Fruit fly (Drosophila melanogaster) whole organism, adult: ENCODE data around the gene Shab.

Source experiments
- CG11617 ChIP-seq: fragments of 200-800 bp; sonication (Bioruptor generic); optimal IDR thresholded peaks from 2 replicates; lab custom pipeline; 2017; ENCODE audit warnings: mild to moderate bottlenecking, missing biosample characterization, missing genetic modification reagents, missing genetic modification characterization
- CG12768 ChIP-seq: fragments of 200-800 bp; sonication (Bioruptor generic); optimal IDR thresholded peaks from 2 replicates; lab custom pipeline; 2017; ENCODE audit warnings: missing biosample characterization, missing genetic modification characterization, mild to moderate bottlenecking, moderate library complexity, missing genetic modification reagents
- CG14711 ChIP-seq: fragments of 200-800 bp; sonication (Bioruptor generic); optimal IDR thresholded peaks from 2 replicates; lab custom pipeline; 2018; ENCODE audit warnings: missing biosample characterization, mild to moderate bottlenecking, missing genetic modification characterization, moderate library complexity
- CG1620 ChIP-seq: fragments of 200-800 bp; sonication (Bioruptor generic); optimal IDR thresholded peaks from 2 replicates; lab custom pipeline; 2016; ENCODE audit warnings: missing biosample characterization, missing genetic modification characterization
- CG33017 ChIP-seq: fragments of 200-800 bp; sonication (Bioruptor generic); optimal IDR thresholded peaks from 2 replicates; lab custom pipeline; 2018; ENCODE audit warnings: missing biosample characterization, mild to moderate bottlenecking, missing genetic modification characterization, moderate library complexity
- CG5204 ChIP-seq: fragments of 200-800 bp; sonication (Bioruptor generic); optimal IDR thresholded peaks from 2 replicates; lab custom pipeline; 2016; ENCODE audit warnings: missing biosample characterization, missing genetic modification characterization
- CG7045 ChIP-seq: fragments of 200-800 bp; sonication (Bioruptor generic); optimal IDR thresholded peaks from 2 replicates; lab custom pipeline; 2017; ENCODE audit warnings: missing biosample characterization, mild to moderate bottlenecking, missing genetic modification characterization
- CG7101 ChIP-seq: fragments of 200-800 bp; sonication (Bioruptor generic); optimal IDR thresholded peaks from 2 replicates; lab custom pipeline; 2018; ENCODE audit warnings: missing biosample characterization, mild to moderate bottlenecking, missing genetic modification characterization, moderate library complexity
- Clk ChIP-seq: fragments of 200-800 bp; sonication (Bioruptor generic); optimal IDR thresholded peaks from 2 replicates; lab custom pipeline; 2017; ENCODE audit warnings: missing biosample characterization, missing genetic modification characterization
- Crg-1 ChIP-seq: fragments of 200-800 bp; sonication (Bioruptor generic); optimal IDR thresholded peaks from 2 replicates; lab custom pipeline; 2016; ENCODE audit warnings: missing biosample characterization, missing genetic modification characterization
- Hr96 ChIP-seq: fragments of 200-800 bp; sonication (Bioruptor generic); optimal IDR thresholded peaks from 2 replicates; lab custom pipeline; 2016; ENCODE audit warnings: missing biosample characterization, missing genetic modification characterization
- Mnt ChIP-seq: fragments of 200-800 bp; sonication (Bioruptor generic); optimal IDR thresholded peaks from 2 replicates; lab custom pipeline; 2016; ENCODE audit warnings: missing biosample characterization, mild to moderate bottlenecking, missing genetic modification characterization
- bab1 ChIP-seq: fragments of 200-800 bp; sonication (Bioruptor generic); optimal IDR thresholded peaks from 3 replicates; lab custom pipeline; 2019; ENCODE audit warnings: missing biosample characterization, mild to moderate bottlenecking, missing genetic modification characterization, moderate library complexity
- cic ChIP-seq: fragments of 200-800 bp; sonication (Bioruptor generic); optimal IDR thresholded peaks from 2 replicates; lab custom pipeline; 2017; ENCODE audit warnings: missing biosample characterization, mild to moderate bottlenecking, missing genetic modification characterization, moderate library complexity
- cnc ChIP-seq, 2 experiments: fragments of >200 bp; optimal IDR thresholded peaks; 2 replicates each; lab custom pipeline; 2017
- kay ChIP-seq: fragments of 200-800 bp; sonication (Bioruptor generic); peaks from one replicate; lab custom pipeline; 2016; ENCODE audit warnings: missing biosample characterization, missing genetic modification characterization, borderline replicate concordance
- ovo ChIP-seq: fragments of 200-800 bp; sonication (Bioruptor generic); optimal IDR thresholded peaks from 2 replicates; lab custom pipeline; 2016; ENCODE audit warnings: missing biosample characterization, missing genetic modification characterization
- pad ChIP-seq: fragments of 200-800 bp; sonication (Bioruptor generic); optimal IDR thresholded peaks from 3 replicates; lab custom pipeline; 2017; ENCODE audit warnings: missing biosample characterization, missing genetic modification characterization, mild to moderate bottlenecking, moderate library complexity, missing genetic modification reagents
- tj ChIP-seq: fragments of 200-800 bp; sonication (Bioruptor generic); optimal IDR thresholded peaks from 3 replicates; lab custom pipeline; 2017; ENCODE audit warnings: missing biosample characterization, mild to moderate bottlenecking, missing genetic modification characterization, moderate library complexity
- toe ChIP-seq: fragments of 200-800 bp; sonication (Bioruptor generic); optimal IDR thresholded peaks from 2 replicates; lab custom pipeline; 2016; ENCODE audit warnings: missing biosample characterization, missing genetic modification characterization

Shab gene

DNA sequence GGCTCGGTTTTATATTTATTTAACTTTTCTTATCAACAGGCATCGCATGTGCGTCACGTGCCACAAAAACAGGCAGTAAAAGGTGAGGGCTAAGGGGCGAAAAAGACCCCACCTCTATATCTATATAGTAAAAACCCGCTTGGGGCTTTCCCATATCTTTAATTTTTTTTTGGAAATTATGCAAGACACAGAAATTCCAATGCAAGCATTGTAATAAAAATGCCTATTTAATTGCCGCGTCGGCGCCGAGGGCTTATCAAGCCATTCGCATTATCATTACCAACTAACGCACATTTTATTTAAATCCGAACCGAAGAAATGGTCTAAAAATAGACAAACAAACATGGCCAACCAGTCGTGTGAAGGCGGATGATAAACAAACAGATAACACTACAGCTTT lies 7.4 kb upstream of the Shab start:
- TF ChIP-seq Clk (no peak), CG14711 (tag; lab: Kevin White, UChicago) (no peak), CG7045 (GFP tag; lab: Kevin White, UChicago) (no peak), cnc (optimal IDR thresholded peaks at IDR 0.05; lab: Kevin White, UChicago) (no peak), CG5204 (GFP tag; lab: Kevin White, UChicago) (no peak), CG33017 (no peak), CG12768 (no peak), toe (GFP tag; lab: Kevin White, UChicago) (no peak), pad (GFP tag; lab: Kevin White, UChicago) (no peak), bab1 (GFP tag; lab: Kevin White, UChicago) (no peak), ovo (GFP tag; lab: Kevin White, UChicago) (no peak), Mnt (no peak)

DNA sequence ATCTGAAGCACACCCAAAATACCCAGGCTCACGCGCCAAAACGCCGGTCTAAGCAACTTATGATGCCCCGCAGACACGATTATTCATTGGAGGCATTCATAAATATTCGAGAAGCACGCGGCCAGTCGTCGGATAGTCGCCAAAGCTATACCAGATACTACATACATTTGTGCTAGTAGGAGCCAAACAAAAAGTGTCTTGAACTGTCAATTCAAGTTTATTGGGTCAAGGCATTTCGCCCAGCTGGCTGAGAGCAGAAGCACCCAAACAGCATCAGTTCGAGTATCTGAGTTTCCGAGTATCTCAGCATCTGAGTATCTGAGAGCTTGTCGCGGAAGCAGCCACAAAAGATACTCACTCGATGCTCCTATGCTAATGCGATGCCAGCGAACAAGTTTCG lies 6.7 kb upstream of the Shab start:
- TF ChIP-seq cnc (optimal IDR thresholded peaks at IDR 0.05; lab: Kevin White, UChicago) = no peak
- no peak for TF ChIP-seq CG7101 (tag; lab: Kevin White, UChicago)
- TF ChIP-seq Crg-1 = no peak
- no peak for TF ChIP-seq pad (GFP tag; lab: Kevin White, UChicago)
- no peak for TF ChIP-seq CG7045 (GFP tag; lab: Kevin White, UChicago)
- no peak for TF ChIP-seq cic (GFP tag; lab: Kevin White, UChicago)
- no peak for TF ChIP-seq toe (GFP tag; lab: Kevin White, UChicago)

DNA sequence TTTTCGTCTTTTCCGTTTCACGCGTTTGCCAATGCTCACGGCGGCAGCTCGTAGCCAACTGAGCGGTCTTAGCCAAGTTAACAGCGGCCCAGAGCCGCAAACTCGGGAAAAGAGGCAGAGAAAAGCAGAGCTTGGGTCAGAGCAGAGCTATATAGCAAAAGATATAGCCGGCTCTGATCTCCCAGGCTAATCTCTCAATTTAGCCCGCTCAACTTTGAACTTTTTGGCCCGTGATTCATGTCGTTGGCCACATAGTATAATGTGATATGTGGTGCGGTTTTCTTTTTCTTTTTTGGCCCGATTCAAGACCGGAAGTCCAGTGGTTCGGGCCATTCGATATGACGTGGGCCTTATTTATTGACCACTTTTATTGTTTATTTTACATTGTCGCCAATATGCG lies 2.7 kb upstream of the Shab start, which contains the start of gene spz5:
Gene spz5, minus strand, starts transcription at position 62 of the 400 bp plus-strand sequence.
- TF ChIP-seq Clk (no peak), pad (GFP tag; lab: Kevin White, UChicago) (no peak), CG5204 (GFP tag; lab: Kevin White, UChicago) (no peak), Crg-1 (no peak), CG7101 (tag; lab: Kevin White, UChicago) (no peak), bab1 (GFP tag; lab: Kevin White, UChicago) (no peak), toe (GFP tag; lab: Kevin White, UChicago) (no peak), CG12768 (no peak), Hr96 (GFP tag; lab: Kevin White, UChicago) (no peak), CG14711 (tag; lab: Kevin White, UChicago) (no peak), CG11617 (no peak), CG1620 (GFP tag; lab: Kevin White, UChicago) (no peak), kay (no peak), cic (GFP tag; lab: Kevin White, UChicago) (no peak), CG7045 (GFP tag; lab: Kevin White, UChicago) (no peak), tj (no peak)

DNA sequence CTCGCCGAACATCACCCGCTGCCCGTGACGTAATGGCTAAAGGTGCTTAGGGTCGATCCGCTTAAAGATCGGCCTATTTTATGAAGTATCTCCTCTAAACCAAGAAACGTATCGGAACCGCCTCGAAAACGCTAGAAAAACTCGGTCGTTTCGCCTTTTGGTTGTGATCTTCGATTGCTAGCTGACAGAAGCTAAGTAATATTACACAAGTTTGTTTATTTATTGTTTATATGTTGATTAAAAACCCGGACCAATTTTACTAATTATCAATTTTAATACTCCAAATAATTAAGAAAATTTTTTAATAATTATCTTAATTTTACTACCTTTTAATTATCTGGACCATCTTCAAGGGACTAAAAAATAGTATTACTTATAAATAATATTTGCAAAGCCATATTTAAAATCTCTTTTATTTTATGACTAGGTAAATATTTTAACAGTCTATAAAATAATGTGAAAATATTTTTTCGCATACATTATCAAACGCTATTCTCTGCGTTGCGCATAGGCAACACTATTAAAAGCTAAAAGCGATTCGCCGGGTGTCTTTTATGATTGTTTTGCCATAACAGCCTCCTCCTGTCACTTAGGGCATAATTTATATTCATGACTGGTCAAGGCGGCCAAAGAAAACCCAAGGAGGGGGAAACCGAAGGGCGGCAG lies 838 bp upstream of the Shab start:
- no peak for TF ChIP-seq pad (GFP tag; lab: Kevin White, UChicago)
- TF ChIP-seq CG7045 (GFP tag; lab: Kevin White, UChicago) = no peak
- no peak for TF ChIP-seq CG1620 (GFP tag; lab: Kevin White, UChicago)
- no peak for TF ChIP-seq Crg-1
- no peak for TF ChIP-seq tj
- TF ChIP-seq Mnt = no peak
- TF ChIP-seq Hr96 (GFP tag; lab: Kevin White, UChicago) = no peak

DNA sequence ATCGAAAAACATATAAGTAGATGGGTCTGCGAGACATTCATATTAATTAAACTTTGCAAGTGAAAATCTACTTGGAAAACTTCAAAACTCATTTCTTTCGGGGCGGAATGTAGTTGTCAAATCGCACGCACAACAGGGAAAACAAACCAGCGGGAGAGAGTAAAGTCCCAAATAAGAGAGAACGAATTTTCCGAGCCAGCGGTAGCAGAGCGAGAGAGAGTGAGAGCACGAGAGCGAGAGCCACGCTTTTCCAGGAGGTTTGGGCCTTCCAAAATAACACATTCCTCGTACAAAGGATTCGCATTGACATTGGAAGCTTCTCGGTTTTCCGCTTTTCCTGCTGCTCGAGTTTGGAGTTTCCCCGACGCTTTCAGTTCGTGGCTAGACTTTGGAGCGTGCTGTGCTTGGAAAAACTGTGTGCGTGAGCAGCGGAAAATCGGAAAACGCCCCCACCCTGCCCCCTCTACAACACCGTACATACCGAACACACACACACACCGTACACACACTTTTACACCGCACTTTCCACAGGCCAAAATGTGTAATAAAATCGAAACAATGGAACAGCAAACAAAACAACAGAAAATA lies 1.6 kb downstream of the Shab start:
- TF ChIP-seq bab1 (GFP tag; lab: Kevin White, UChicago) = no peak
- TF ChIP-seq Crg-1 = no peak
- TF ChIP-seq CG7045 (GFP tag; lab: Kevin White, UChicago) = no peak
- TF ChIP-seq toe (GFP tag; lab: Kevin White, UChicago) = no peak
- TF ChIP-seq CG5204 (GFP tag; lab: Kevin White, UChicago) = no peak
- no peak for TF ChIP-seq tj
- TF ChIP-seq CG33017 = no peak

DNA sequence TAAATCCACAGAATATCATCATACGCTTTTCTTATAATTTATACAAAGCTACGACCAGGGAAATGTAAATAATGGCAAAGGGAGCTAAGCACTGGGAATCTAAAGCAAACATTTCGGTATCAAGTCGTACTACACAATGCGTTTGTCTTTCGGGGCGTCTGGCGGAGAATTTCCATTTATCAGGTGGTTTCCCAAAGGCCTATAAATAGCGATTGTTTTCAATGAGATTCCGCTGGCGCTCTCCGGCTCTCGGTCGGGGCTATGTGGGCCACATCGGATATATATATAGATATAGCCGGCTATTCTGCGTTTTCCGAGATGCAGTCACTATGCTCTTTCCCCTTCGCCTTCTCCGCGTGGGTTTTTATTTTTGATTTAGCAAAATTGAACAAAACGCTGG lies 11.6 kb downstream of the Shab start:
- TF ChIP-seq CG11617 = no peak
- no peak for TF ChIP-seq Clk
- no peak for TF ChIP-seq CG5204 (GFP tag; lab: Kevin White, UChicago)
- TF ChIP-seq CG14711 (tag; lab: Kevin White, UChicago) = no peak
- no peak for TF ChIP-seq toe (GFP tag; lab: Kevin White, UChicago)
- TF ChIP-seq kay = no peak
- no peak for TF ChIP-seq pad (GFP tag; lab: Kevin White, UChicago)
- no peak for TF ChIP-seq CG33017
- TF ChIP-seq Crg-1 = no peak
- no peak for TF ChIP-seq Hr96 (GFP tag; lab: Kevin White, UChicago)
- TF ChIP-seq bab1 (GFP tag; lab: Kevin White, UChicago) = no peak

DNA sequence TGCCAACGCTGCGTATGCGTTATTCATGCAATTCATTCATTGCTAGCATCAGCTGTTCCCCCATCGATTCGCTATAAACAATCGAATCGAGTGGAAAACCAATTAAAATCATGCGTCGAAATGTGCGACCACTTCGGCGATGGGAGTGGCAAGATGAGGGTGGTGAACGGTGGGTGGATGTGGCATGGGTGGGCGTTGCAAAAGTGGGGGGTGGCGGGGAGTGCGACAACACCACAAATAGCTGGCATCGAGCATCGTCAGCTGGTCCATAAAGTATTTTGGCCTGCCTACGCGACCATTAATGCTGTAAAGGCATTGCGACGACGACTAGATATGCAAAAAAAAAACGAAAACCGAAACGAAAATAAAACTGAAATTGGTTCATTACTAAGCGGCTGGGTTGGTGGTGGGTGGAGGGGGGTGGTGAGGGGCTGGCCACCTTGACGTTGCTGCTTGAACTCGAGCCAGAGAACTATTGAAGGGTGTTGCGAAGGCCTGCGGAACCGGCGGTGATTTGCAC lies 14.8 kb downstream of the Shab start:
- no peak for TF ChIP-seq pad (GFP tag; lab: Kevin White, UChicago)
- TF ChIP-seq Mnt = no peak
- no peak for TF ChIP-seq toe (GFP tag; lab: Kevin White, UChicago)
- TF ChIP-seq cnc (optimal IDR thresholded peaks at IDR 0.05; lab: Kevin White, UChicago) = no peak
- TF ChIP-seq CG7101 (tag; lab: Kevin White, UChicago) = no peak
- no peak for TF ChIP-seq kay
